Fruit fly (Drosophila melanogaster) whole organism: Measurements from ENCODE around the gene GstD10.

Source experiments
- psq ChIP-seq: fragments of >200 bp; optimal IDR thresholded peaks from 2 replicates; lab custom pipeline; 2017
- usp ChIP-seq: fragments of >200 bp; optimal IDR thresholded peaks from 2 replicates; lab custom pipeline; 2017; ENCODE audit warnings: missing biosample characterization, missing genetic modification characterization, mixed read lengths

DNA sequence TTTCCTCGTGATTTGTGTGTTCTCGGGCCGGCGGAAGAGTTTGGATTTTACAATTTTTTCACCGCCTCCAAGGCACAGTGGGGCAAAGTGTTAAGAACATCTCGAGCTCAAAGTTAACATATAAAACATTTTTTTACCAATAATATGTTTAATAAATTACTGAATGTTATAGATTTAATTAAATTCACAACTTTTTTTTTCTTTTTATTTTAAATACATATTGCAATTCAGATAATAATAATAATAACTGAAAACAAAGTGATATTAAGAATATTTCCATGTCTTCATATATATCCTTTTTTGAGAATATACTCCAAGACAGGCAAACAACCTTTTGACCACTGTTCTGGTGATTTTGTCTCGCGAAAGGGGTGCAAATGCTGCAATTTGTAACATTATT is 19.5 kb downstream of the GstD10 start:
- TF ChIP-seq usp (GFP tag; lab: Kevin White, UChicago) (no peak), psq (no peak)
